Worm (Caenorhabditis elegans): ENCODE data around the gene Y46E12A.2.

- TF ChIP-seq R02D3.7 (tag; optimal IDR thresholded peaks at IDR 0.05) (no peak), nhr-12 (tag; optimal IDR thresholded peaks at IDR 0.05) (no peak), ceh-82 (tag; optimal IDR thresholded peaks at IDR 0.05) (no peak), skn-1 (tag; optimal IDR thresholded peaks at IDR 0.05) (no peak), ama-1 (optimal IDR thresholded peaks at IDR 0.05) (no peak)
Measured at ce11 chrIII:1718800-1719199, 39.9 kb upstream of the Y46E12A.2 start.
